Worm (Caenorhabditis elegans): ENCODE data around the gene F58A6.5.

ce11 chrII:5141945-5142514, 6.2 kb downstream of the F58A6.5 start, which contains the start of gene nas-29:
- TF ChIP-seq nhr-28 (tag; optimal IDR thresholded peaks at IDR 0.05): no peak
- no peak for TF ChIP-seq lin-13 (GFP tag; optimal IDR thresholded peaks at IDR 0.05)
- TF ChIP-seq fkh-8 (tag; optimal IDR thresholded peaks at IDR 0.05): no peak
- no peak for TF ChIP-seq ceh-82 (tag; optimal IDR thresholded peaks at IDR 0.05)
- no peak for TF ChIP-seq pqm-1 (tag; optimal IDR thresholded peaks at IDR 0.05)
- TF ChIP-seq zag-1 (tag; optimal IDR thresholded peaks at IDR 0.05): no peak
- no peak for TF ChIP-seq egl-27 (tag; optimal IDR thresholded peaks at IDR 0.05)
- no peak for TF ChIP-seq tbx-2 (tag; optimal IDR thresholded peaks at IDR 0.05)
- TF ChIP-seq ama-1 (optimal IDR thresholded peaks at IDR 0.05): no peak
- TF ChIP-seq aly-2 (tag; optimal IDR thresholded peaks at IDR 0.05): no peak
- no peak for TF ChIP-seq aha-1 (tag; optimal IDR thresholded peaks at IDR 0.05)
- TF ChIP-seq ces-1 (GFP tag; optimal IDR thresholded peaks at IDR 0.05): no peak

Data from whole organism, L1 larva.